Worm (Caenorhabditis elegans): ENCODE measurements around the gene srv-30.
"Not testable (repeated sequence)": the region's sequence is repeated elsewhere in the genome, so short reads cannot be mapped to it uniquely, and the experiment has no call there.

srv-30 gene

ce11 chrIV:6266499-6266898 is 2.7 kb downstream of the srv-30 start, which contains the start of gene srv-29:
Gene srv-29, minus strand, starts transcription at chrIV:6266599.
- TF ChIP-seq W03F9.2 (tag; optimal IDR thresholded peaks at IDR 0.05) (no peak), dao-5 (tag; optimal IDR thresholded peaks at IDR 0.05) (no peak), him-1 (tag; optimal IDR thresholded peaks at IDR 0.05) (no peak)

- no peak for TF ChIP-seq dao-5 (tag; optimal IDR thresholded peaks at IDR 0.05)
- no peak for TF ChIP-seq him-1 (tag; optimal IDR thresholded peaks at IDR 0.05)
- TF ChIP-seq W03F9.2 (tag; optimal IDR thresholded peaks at IDR 0.05) = no peak
Observed at ce11 chrIV:6263244-6263643, 6.0 kb downstream of the srv-30 start, which contains the start of gene srv-28. Gene srv-28, minus strand, starts transcription at chrIV:6263344.

- TF ChIP-seq W03F9.2 (tag; optimal IDR thresholded peaks at IDR 0.05) (no peak), him-1 (tag; optimal IDR thresholded peaks at IDR 0.05) (no peak), dao-5 (tag; optimal IDR thresholded peaks at IDR 0.05) (no peak)
Observed at ce11 chrIV:6259732-6260131, 9.5 kb downstream of the srv-30 start, which contains the start of gene nlp-16. Gene nlp-16, minus strand, starts transcription at chrIV:6259832.

ce11 chrIV:6258967-6259366 is 10.3 kb downstream of the srv-30 start:
- TF ChIP-seq W03F9.2 (tag; optimal IDR thresholded peaks at IDR 0.05) (no peak), him-1 (tag; optimal IDR thresholded peaks at IDR 0.05) (no peak), dao-5 (tag; optimal IDR thresholded peaks at IDR 0.05) (no peak)

ce11 chrIV:6254635-6255034 is 14.6 kb downstream of the srv-30 start, which contains the start of gene T13A10.64:
Gene T13A10.64, plus strand, starts transcription at chrIV:6254935.
- TF ChIP-seq him-1 (tag; optimal IDR thresholded peaks at IDR 0.05) (no peak), dao-5 (tag; optimal IDR thresholded peaks at IDR 0.05) (no peak), W03F9.2 (tag; optimal IDR thresholded peaks at IDR 0.05) (no peak)

- TF ChIP-seq dao-5, W03F9.2, him-1 (tag; optimal IDR thresholded peaks at IDR 0.05): not testable (repeated sequence)
Observed at ce11 chrIV:6253000-6253399, 16.2 kb downstream of the srv-30 start, which contains the start of gene T13A10.2. Gene T13A10.2, plus strand, starts transcription at chrIV:6253300.

- TF ChIP-seq him-1 (tag; optimal IDR thresholded peaks at IDR 0.05) (no peak), dao-5 (tag; optimal IDR thresholded peaks at IDR 0.05) (no peak), W03F9.2 (tag; optimal IDR thresholded peaks at IDR 0.05) (no peak)
Observed at ce11 chrIV:6249591-6249990, 19.7 kb downstream of the srv-30 start, which contains the start of gene F58F9.1. Gene F58F9.1, plus strand, starts transcription at chrIV:6249841.

- no peak for TF ChIP-seq him-1 (tag; optimal IDR thresholded peaks at IDR 0.05)
- no peak for TF ChIP-seq W03F9.2 (tag; optimal IDR thresholded peaks at IDR 0.05)
- TF ChIP-seq dao-5 (tag; optimal IDR thresholded peaks at IDR 0.05) = no peak
Observed at ce11 chrIV:6248486-6248885, 20.8 kb downstream of the srv-30 start, which contains the start of gene acox-3. Gene acox-3, minus strand, starts transcription at chrIV:6248492.

- no peak for TF ChIP-seq W03F9.2 (tag; optimal IDR thresholded peaks at IDR 0.05)
- no peak for TF ChIP-seq dao-5 (tag; optimal IDR thresholded peaks at IDR 0.05)
- TF ChIP-seq him-1 (tag; optimal IDR thresholded peaks at IDR 0.05) = no peak
Observed at ce11 chrIV:6239993-6240392, 29.3 kb downstream of the srv-30 start, which contains the start of gene F58F9.9. Gene F58F9.9, plus strand, starts transcription at chrIV:6240293.

ce11 chrIV:6237508-6238227 is 31.6 kb downstream of the srv-30 start, which contains the start of the genes F58F9.6 and F58F9.8:
Gene F58F9.6, minus strand, starts transcription at chrIV:6237608.
Gene F58F9.8, plus strand, starts transcription at chrIV:6238177.
- no peak for TF ChIP-seq W03F9.2 (tag; optimal IDR thresholded peaks at IDR 0.05)
- TF ChIP-seq him-1 (tag; optimal IDR thresholded peaks at IDR 0.05) = no peak
- TF ChIP-seq dao-5 (tag; optimal IDR thresholded peaks at IDR 0.05) = no peak

ce11 chrIV:6232769-6233290 is 36.4 kb downstream of the srv-30 start, which contains the start of gene F58F9.3:
Gene F58F9.3, plus strand, starts transcription at chrIV:6233240.
- TF ChIP-seq dao-5 (tag; optimal IDR thresholded peaks at IDR 0.05) (no peak), him-1 (tag; optimal IDR thresholded peaks at IDR 0.05) (no peak), W03F9.2 (tag; optimal IDR thresholded peaks at IDR 0.05) (no peak)

ce11 chrIV:6230560-6231073 is 38.6 kb downstream of the srv-30 start, which contains the start of gene F58F9.4:
Gene F58F9.4, plus strand, starts transcription at chrIV:6231023.
- TF ChIP-seq dao-5 (tag; optimal IDR thresholded peaks at IDR 0.05) (no peak), W03F9.2 (tag; optimal IDR thresholded peaks at IDR 0.05) (no peak)

ce11 chrIV:6227974-6228373 is 41.3 kb downstream of the srv-30 start, which contains the start of gene C49A9.1:
Gene C49A9.1, plus strand, starts transcription at chrIV:6228190.
- TF ChIP-seq W03F9.2 (tag; optimal IDR thresholded peaks at IDR 0.05) (no peak), dao-5 (tag; optimal IDR thresholded peaks at IDR 0.05) (no peak), him-1 (tag; optimal IDR thresholded peaks at IDR 0.05) (no peak)

- TF ChIP-seq W03F9.2 (tag; optimal IDR thresholded peaks at IDR 0.05) (no peak), him-1 (tag; optimal IDR thresholded peaks at IDR 0.05) (no peak), dao-5 (tag; optimal IDR thresholded peaks at IDR 0.05) (no peak)
Observed at ce11 chrIV:6225143-6225542, 44.1 kb downstream of the srv-30 start, which contains the start of gene C49A9.2. Gene C49A9.2, plus strand, starts transcription at chrIV:6225443.

Data from whole organism, L4/young adult.